Fruit fly (Drosophila melanogaster): Measurements from ENCODE around the gene JhI-21.

The JhI-21 gene

dm6 chr2L:12007331-12007791 lies 48.5 kb downstream of the JhI-21 start (continued):
- no peak for TF ChIP-seq CG34422 (GFP tag; IDR thresholded peaks at IDR 0.05)
- TF ChIP-seq vnd (GFP tag; IDR thresholded peaks at IDR 0.05; ENCODE audit: partially characterized antibody) = no peak
- no peak for TF ChIP-seq ara (GFP tag; IDR thresholded peaks at IDR 0.05)
- no peak for TF ChIP-seq sim (GFP tag; IDR thresholded peaks at IDR 0.05)
- peak; percentile 72 for TF ChIP-seq dmrt99B (tag; optimal IDR thresholded peaks at IDR 0.05)
- peak; percentile 45 for TF ChIP-seq Blimp-1 (GFP tag; optimal IDR thresholded peaks at IDR 0.05)
- TF ChIP-seq Mrtf (GFP tag; IDR thresholded peaks at IDR 0.05) = no peak
- TF ChIP-seq cad (GFP tag; optimal IDR thresholded peaks at IDR 0.05) = no peak
- TF ChIP-seq CG8281 (tag; optimal IDR thresholded peaks at IDR 0.05) = no peak
- TF ChIP-seq so (GFP tag; IDR thresholded peaks at IDR 0.05) = no peak
- TF ChIP-seq chif (GFP tag; optimal IDR thresholded peaks at IDR 0.05) = no peak
- TF ChIP-seq croc (GFP tag; conservative IDR thresholded peaks at IDR 0.05) = no peak; the same call in 2 of the 3 replicates
- TF ChIP-seq CG10654 (GFP tag; optimal IDR thresholded peaks at IDR 0.05) = no peak
- TF ChIP-seq emc (GFP tag; optimal IDR thresholded peaks at IDR 0.05) = no peak
- peak; percentile 77 for TF ChIP-seq her (GFP tag; optimal IDR thresholded peaks at IDR 0.05)
- TF ChIP-seq da (GFP tag; optimal IDR thresholded peaks at IDR 0.05) = no peak
- peak; percentile 24 for TF ChIP-seq odd (GFP tag; optimal IDR thresholded peaks at IDR 0.05)
- TF ChIP-seq ato (GFP tag; IDR thresholded peaks at IDR 0.05; ENCODE audit: partially characterized antibody) = no peak
- TF ChIP-seq CG2129 (GFP tag; IDR thresholded peaks at IDR 0.05; ENCODE audit: partially characterized antibody) = no peak
- TF ChIP-seq CG8290 (GFP tag; optimal IDR thresholded peaks at IDR 0.05) = peak; percentile 53
- peak; percentile 90 to 93 for TF ChIP-seq CG8290 (tag; optimal IDR thresholded peaks at IDR 0.05)
- no peak for TF ChIP-seq E2f2 (GFP tag; IDR thresholded peaks at IDR 0.05)
- peak; percentile 23 for TF ChIP-seq vfl (GFP tag; optimal IDR thresholded peaks at IDR 0.05)
- no peak for TF ChIP-seq tx (GFP tag; optimal IDR thresholded peaks at IDR 0.05)
- no peak for TF ChIP-seq gsb (GFP tag; IDR thresholded peaks at IDR 0.05)
- TF ChIP-seq CG6175 (GFP tag; IDR thresholded peaks at IDR 0.05) = no peak
- no peak for TF ChIP-seq dati (GFP tag; IDR thresholded peaks at IDR 0.05)
- no peak for TF ChIP-seq Opbp (GFP tag; IDR thresholded peaks at IDR 0.05; ENCODE audit: partially characterized antibody)
- no peak for TF ChIP-seq scrt (GFP tag; optimal IDR thresholded peaks at IDR 0.05)
- peak; percentile 100 for TF ChIP-seq CG15479 (GFP tag; optimal IDR thresholded peaks at IDR 0.05)
- no peak for TF ChIP-seq Ravus (GFP tag; IDR thresholded peaks at IDR 0.05)
- no peak for TF ChIP-seq CG7357 (GFP tag; IDR thresholded peaks at IDR 0.05)
- TF ChIP-seq chm (GFP tag; IDR thresholded peaks at IDR 0.05) = no peak
- no peak for TF ChIP-seq Ptx1 (GFP tag; IDR thresholded peaks at IDR 0.05)
- TF ChIP-seq sima (GFP tag; optimal IDR thresholded peaks at IDR 0.05) = no peak
- TF ChIP-seq yki (optimal IDR thresholded peaks at IDR 0.05) = no peak
- no peak for TF ChIP-seq stc (GFP tag; IDR thresholded peaks at IDR 0.05)
- TF ChIP-seq ken (GFP tag; IDR thresholded peaks at IDR 0.05) = no peak
- no peak for TF ChIP-seq ham (GFP tag; IDR thresholded peaks at IDR 0.05)
- TF ChIP-seq Hmx (GFP tag; optimal IDR thresholded peaks at IDR 0.05) = no peak
- no peak for TF ChIP-seq CG1602 (GFP tag; optimal IDR thresholded peaks at IDR 0.05)
- TF ChIP-seq CG4404 (GFP tag; IDR thresholded peaks at IDR 0.05) = no peak
- TF ChIP-seq Lim3 (GFP tag; IDR thresholded peaks at IDR 0.05) = no peak
- TF ChIP-seq CG12391 (tag; optimal IDR thresholded peaks at IDR 0.05) = peak; percentile 24
- peak; percentile 35 for TF ChIP-seq Oli (tag; optimal IDR thresholded peaks at IDR 0.05)
- peak; percentile 46 for TF ChIP-seq Sry-β (GFP tag; optimal IDR thresholded peaks at IDR 0.05)
- TF ChIP-seq Bdp1 (GFP tag; optimal IDR thresholded peaks at IDR 0.05) = peak; percentile 14
- no peak for TF ChIP-seq Asciz (GFP tag; optimal IDR thresholded peaks at IDR 0.05)
- peak; percentile 60 for TF ChIP-seq CG13296 (GFP tag; optimal IDR thresholded peaks at IDR 0.05)
- TF ChIP-seq CG31365 (tag; optimal IDR thresholded peaks at IDR 0.05) = peak; percentile 67
- no peak for TF ChIP-seq CG31388 (GFP tag; optimal IDR thresholded peaks at IDR 0.05)
- TF ChIP-seq CG6254 (GFP tag; optimal IDR thresholded peaks at IDR 0.05) = peak; percentile 92
- TF ChIP-seq jumu (GFP tag; optimal IDR thresholded peaks at IDR 0.05) = peak; percentile 44
